Worm (Caenorhabditis elegans) whole organism, late embryonic: Measurements from ENCODE around the gene gly-14.

Experiments used
- K02D7.2 ChIP-seq: sonication (generic microtip); optimal IDR thresholded peaks from 2 replicates; lab custom pipeline; 2017; ENCODE audit warnings: mild to moderate bottlenecking, missing genetic modification characterization, missing compliant biosample characterization
- ama-1 ChIP-seq: fragments of 150-350 bp; optimal IDR thresholded peaks from 2 replicates; lab custom pipeline; 2014
- ceh-14 ChIP-seq: sonication (generic microtip); optimal IDR thresholded peaks from 2 replicates; lab custom pipeline; 2016; ENCODE audit warnings: missing genotype, missing genetic modification characterization, missing compliant biosample characterization
- ceh-18 ChIP-seq: sonication (generic microtip); optimal IDR thresholded peaks from 2 replicates; lab custom pipeline; 2016; ENCODE audit warnings: missing genetic modification characterization, missing compliant biosample characterization
- dmd-4 ChIP-seq: sonication (generic microtip); optimal IDR thresholded peaks from 2 replicates; lab custom pipeline; 2016; ENCODE audit warnings: borderline replicate concordance, missing genetic modification characterization, missing compliant biosample characterization
- fkh-10 ChIP-seq: fragments of 150-350 bp; optimal IDR thresholded peaks from 2 replicates; lab custom pipeline; 2014; ENCODE audit warnings: missing biosample characterization, missing genetic modification reagents, missing genetic modification characterization
- gmeb-2 ChIP-seq: sonication (generic microtip); optimal IDR thresholded peaks from 2 replicates; lab custom pipeline; 2016; ENCODE audit warnings: missing genetic modification characterization, inconsistent platforms, missing compliant biosample characterization
- hlh-6 ChIP-seq: sonication (generic microtip); optimal IDR thresholded peaks from 2 replicates; lab custom pipeline; 2016; ENCODE audit warnings: missing genotype, missing genetic modification characterization, missing compliant biosample characterization
- lim-6 ChIP-seq: sonication (generic microtip); optimal IDR thresholded peaks from 2 replicates; lab custom pipeline; 2016; ENCODE audit warnings: missing genetic modification characterization, missing compliant biosample characterization
- lin-11 ChIP-seq: fragments of 200-800 bp; sonication (Bioruptor generic); optimal IDR thresholded peaks from 2 replicates; lab custom pipeline; 2018; ENCODE audit warnings: mild to moderate bottlenecking, missing genetic modification characterization, missing compliant biosample characterization
- nhr-232 ChIP-seq: sonication (generic microtip); optimal IDR thresholded peaks from 2 replicates; lab custom pipeline; 2016; ENCODE audit warnings: missing genetic modification characterization, missing compliant biosample characterization
- sdc-2 ChIP-seq: sonication (generic microtip); optimal IDR thresholded peaks from 2 replicates; lab custom pipeline; 2016; ENCODE audit warnings: missing genotype, missing genetic modification characterization, missing compliant biosample characterization
- sox-4 ChIP-seq: sonication (generic microtip); optimal IDR thresholded peaks from 2 replicates; lab custom pipeline; 2017; ENCODE audit warnings: mild to moderate bottlenecking, missing genetic modification characterization, inconsistent platforms, missing compliant biosample characterization
- unc-42 ChIP-seq: sonication (generic microtip); optimal IDR thresholded peaks from 2 replicates; lab custom pipeline; 2016; ENCODE audit warnings: missing genotype, missing genetic modification characterization, missing compliant biosample characterization

DNA sequence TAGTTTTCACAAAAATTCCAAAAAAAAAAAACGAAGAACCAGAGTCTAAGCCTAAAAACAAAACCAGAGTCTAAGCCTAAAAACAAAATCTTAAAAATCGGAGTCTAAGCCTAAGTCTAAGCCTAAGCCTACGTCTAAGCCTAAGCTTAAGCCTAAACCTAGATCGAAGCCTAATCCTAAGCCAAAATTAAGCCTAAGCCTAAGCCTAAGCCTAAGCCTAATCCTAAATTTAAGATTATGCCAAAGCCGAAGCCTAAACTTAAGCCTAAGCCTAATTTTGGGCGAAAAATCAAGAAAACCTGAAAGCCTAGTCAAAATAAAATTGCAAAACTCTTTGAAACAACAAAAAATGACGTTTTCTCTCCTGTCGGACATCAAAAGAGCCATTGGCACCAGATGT is 15.7 kb downstream of the gly-14 start:
- TF ChIP-seq sox-4 (tag; lab: Kevin White, UChicago) (no peak), sdc-2 (tag; lab: Kevin White, UChicago) (no peak), ceh-18 (tag; lab: Kevin White, UChicago) (no peak), lim-6 (tag; lab: Kevin White, UChicago) (no peak), nhr-232 (tag; lab: Kevin White, UChicago) (no peak), gmeb-2 (tag; lab: Kevin White, UChicago) (no peak), lin-11 (tag; lab: Kevin White, UChicago) (no peak), unc-42 (no peak), ceh-14 (tag; lab: Kevin White, UChicago) (no peak), ama-1 (lab: Kevin White, UChicago) (no peak), hlh-6 (no peak), dmd-4 (tag; lab: Kevin White, UChicago) (no peak), fkh-10 (no peak), K02D7.2 (no peak)
